Worm (Caenorhabditis elegans) whole organism, L1 larva: Measurements from ENCODE around the gene unc-49.

Experiments used
- C04F5.9 ChIP-seq: sonication (generic microtip); optimal IDR thresholded peaks from 2 replicates; lab custom pipeline; 2016; ENCODE audit warnings: missing genetic modification characterization, missing compliant biosample characterization
- C34B4.2 ChIP-seq: sonication (generic microtip); optimal IDR thresholded peaks from 2 replicates; lab custom pipeline; 2017; ENCODE audit warnings: mild to moderate bottlenecking, missing genetic modification characterization, missing compliant biosample characterization
- aha-1 ChIP-seq: fragments of 150-350 bp; optimal IDR thresholded peaks from 2 replicates; lab custom pipeline; 2014; ENCODE audit warnings: missing biosample characterization, missing genetic modification characterization
- aly-2 ChIP-seq: fragments of 150-350 bp; optimal IDR thresholded peaks from 2 replicates; lab custom pipeline; 2014; ENCODE audit warnings: missing biosample characterization, missing genetic modification characterization
- blmp-1 ChIP-seq: fragments of 150-350 bp; optimal IDR thresholded peaks from 2 replicates; lab custom pipeline; 2014; ENCODE audit warnings: missing biosample characterization, missing genetic modification characterization
- ceh-8 ChIP-seq: fragments of 200-800 bp; sonication (Bioruptor generic); optimal IDR thresholded peaks from 2 replicates; lab custom pipeline; 2018; ENCODE audit warnings: mild to moderate bottlenecking, missing genetic modification characterization, moderate library complexity, missing compliant biosample characterization
- ceh-82 ChIP-seq, 3 experiments: fragments of 150-350 bp in 1 of 3; sonication (generic microtip) in 2 of 3; optimal IDR thresholded peaks; 2 replicates each; lab custom pipeline; 2014 to 2017; ENCODE audit warnings: missing biosample characterization in 3 of 3, missing genetic modification characterization in 3 of 3
- ceh-90 ChIP-seq: sonication (generic microtip); optimal IDR thresholded peaks from 2 replicates; lab custom pipeline; 2016; ENCODE audit warnings: missing genetic modification characterization, missing compliant biosample characterization
- dpl-1 ChIP-seq, 3 experiments: fragments of 150-350 bp in 2 of 3; sonication (generic microtip) in 1 of 3; optimal IDR thresholded peaks; 2 replicates each; lab custom pipeline; 2014 to 2017; ENCODE audit warnings: missing biosample characterization in 3 of 3, missing genetic modification characterization in 3 of 3, missing genetic modification reagents in 3 of 3
- efl-1 ChIP-seq, 4 experiments: fragments of 150-350 bp; optimal IDR thresholded peaks in 3 of 4; peaks in 1 of 4; 1 replicate in 1 of 4; 2 replicates in 3 of 4; lab custom pipeline; 2014; ENCODE audit warnings: missing biosample characterization in 2 of 4, missing genetic modification characterization in 2 of 4, missing genetic modification reagents in 2 of 4
- egl-13 ChIP-seq: sonication (generic microtip); optimal IDR thresholded peaks from 2 replicates; lab custom pipeline; 2016; ENCODE audit warnings: missing genotype, missing genetic modification reagents, missing genetic modification characterization, missing compliant biosample characterization
- egl-27 ChIP-seq, 2 experiments: fragments of 150-350 bp in 1 of 2; sonication (generic microtip); optimal IDR thresholded peaks; 3 replicates each; lab custom pipeline; 2017 to 2018; ENCODE audit warnings: missing biosample characterization in 2 of 2, missing genetic modification characterization in 2 of 2, missing genetic modification reagents in 2 of 2
- elt-2 ChIP-seq: sonication (generic microtip); optimal IDR thresholded peaks from 2 replicates; lab custom pipeline; 2016; ENCODE audit warnings: missing genetic modification characterization, mild to moderate bottlenecking, inconsistent platforms, missing compliant biosample characterization, missing genetic modification reagents
- elt-3 ChIP-seq, 6 experiments: fragments of 150-350 bp in 1 of 6; sonication (generic microtip); optimal IDR thresholded peaks; 2 replicates each; lab custom pipeline; 2017 to 2018; ENCODE audit warnings: missing biosample characterization in 6 of 6, missing genetic modification characterization in 6 of 6, inconsistent platforms in 1 of 6
- ets-5 ChIP-seq: fragments of 200-800 bp; sonication (Bioruptor generic); IDR thresholded peaks from 2 replicates; pipeline ENCODE4 v1.3.6; 2022; ENCODE audit warnings: missing genetic modification characterization, missing compliant biosample characterization
- fkh-10 ChIP-seq: sonication (generic microtip); optimal IDR thresholded peaks from 2 replicates; lab custom pipeline; 2017; ENCODE audit warnings: missing biosample characterization, missing genetic modification reagents, missing genetic modification characterization
- fkh-4 ChIP-seq: sonication (generic microtip); optimal IDR thresholded peaks from 2 replicates; lab custom pipeline; 2016; ENCODE audit warnings: missing compliant biosample characterization, missing genetic modification characterization, borderline replicate concordance
- fkh-8 ChIP-seq: sonication (generic microtip); optimal IDR thresholded peaks from 2 replicates; lab custom pipeline; 2016; ENCODE audit warnings: mild to moderate bottlenecking, missing genetic modification characterization, missing compliant biosample characterization
- fos-1 ChIP-seq: fragments of 150-350 bp; optimal IDR thresholded peaks from 2 replicates; lab custom pipeline; 2014; ENCODE audit warnings: missing biosample characterization, missing genetic modification characterization
- hlh-17 ChIP-seq: fragments of 200-800 bp; sonication (Bioruptor generic); optimal IDR thresholded peaks from 2 replicates; lab custom pipeline; 2018; ENCODE audit warnings: missing genetic modification characterization, mild to moderate bottlenecking, missing compliant biosample characterization, moderate library complexity, borderline replicate concordance
- hlh-4 ChIP-seq: sonication (generic microtip); optimal IDR thresholded peaks from 2 replicates; lab custom pipeline; 2016; ENCODE audit warnings: mild to moderate bottlenecking, missing genetic modification characterization, missing compliant biosample characterization
- irx-1 ChIP-seq: sonication (generic microtip); optimal IDR thresholded peaks from 2 replicates; lab custom pipeline; 2016; ENCODE audit warnings: missing genetic modification characterization, missing compliant biosample characterization
- lin-13 ChIP-seq: fragments of 150-350 bp; optimal IDR thresholded peaks from 2 replicates; lab custom pipeline; 2014; ENCODE audit warnings: missing biosample characterization, missing genetic modification reagents, missing genetic modification characterization
- lin-14 ChIP-seq: fragments of 200-800 bp; sonication (Bioruptor generic); optimal IDR thresholded peaks from 2 replicates; lab custom pipeline; 2018; ENCODE audit warnings: mild to moderate bottlenecking, missing genetic modification characterization, moderate library complexity, missing compliant biosample characterization
- lir-3 ChIP-seq: sonication (generic microtip); optimal IDR thresholded peaks from 2 replicates; lab custom pipeline; 2016; ENCODE audit warnings: mild to moderate bottlenecking, missing genetic modification characterization, moderate library complexity, missing compliant biosample characterization; ENCODE audit not compliant: poor library complexity
- lsy-2 ChIP-seq, 2 experiments: fragments of 150-350 bp; optimal IDR thresholded peaks; 2 replicates each; lab custom pipeline; 2014; ENCODE audit warnings: missing biosample characterization in 2 of 2, missing genetic modification characterization in 2 of 2
- mdl-1 ChIP-seq, 2 experiments: fragments of 150-350 bp; optimal IDR thresholded peaks; 2 replicates each; lab custom pipeline; 2014 to 2017; ENCODE audit warnings: missing biosample characterization in 2 of 2, missing genetic modification characterization in 2 of 2, inconsistent platforms in 1 of 2
- mep-1 ChIP-seq: fragments of 150-350 bp; optimal IDR thresholded peaks from 2 replicates; lab custom pipeline; 2014; ENCODE audit warnings: missing biosample characterization, missing genetic modification characterization
- nhr-11 ChIP-seq: fragments of 150-350 bp; optimal IDR thresholded peaks from 2 replicates; lab custom pipeline; 2014; ENCODE audit warnings: missing biosample characterization, missing genetic modification characterization
- nhr-20 ChIP-seq: sonication (generic microtip); optimal IDR thresholded peaks from 2 replicates; lab custom pipeline; 2016; ENCODE audit warnings: mild to moderate bottlenecking, missing genetic modification characterization, missing compliant biosample characterization
- nhr-237 ChIP-seq: fragments of 150-350 bp; optimal IDR thresholded peaks from 2 replicates; lab custom pipeline; 2014; ENCODE audit warnings: missing biosample characterization, missing genetic modification characterization
- nhr-28 ChIP-seq: fragments of 150-350 bp; optimal IDR thresholded peaks from 2 replicates; lab custom pipeline; 2014; ENCODE audit warnings: missing biosample characterization, missing genetic modification characterization
- nhr-47 ChIP-seq: sonication (generic microtip); optimal IDR thresholded peaks from 2 replicates; lab custom pipeline; 2016; ENCODE audit warnings: mild to moderate bottlenecking, missing genetic modification characterization, moderate library complexity, missing compliant biosample characterization
- nhr-71 ChIP-seq: sonication (generic microtip); optimal IDR thresholded peaks from 2 replicates; lab custom pipeline; 2016; ENCODE audit warnings: mild to moderate bottlenecking, missing genetic modification characterization, moderate library complexity, missing compliant biosample characterization
- nhr-84 ChIP-seq: sonication (generic microtip); optimal IDR thresholded peaks from 2 replicates; lab custom pipeline; 2017; ENCODE audit warnings: missing biosample characterization, missing genetic modification characterization
- nhr-85 ChIP-seq: sonication (generic microtip); peaks from one replicate; lab custom pipeline; 2016; ENCODE audit warnings: missing genetic modification characterization, inconsistent platforms, missing compliant biosample characterization
- pax-3 ChIP-seq: fragments of 200-800 bp; sonication (Bioruptor generic); optimal IDR thresholded peaks from 2 replicates; lab custom pipeline; 2018; ENCODE audit warnings: mild to moderate bottlenecking, missing genetic modification characterization, moderate library complexity, missing compliant biosample characterization
- skn-1 ChIP-seq: fragments of 150-350 bp; optimal IDR thresholded peaks from 2 replicates; lab custom pipeline; 2014; ENCODE audit warnings: missing biosample characterization, missing genetic modification characterization
- snpc-4 ChIP-seq: fragments of 150-350 bp; optimal IDR thresholded peaks from 2 replicates; lab custom pipeline; 2014; ENCODE audit warnings: missing biosample characterization, missing genetic modification characterization
- snu-23 ChIP-seq: sonication (generic microtip); optimal IDR thresholded peaks from 2 replicates; lab custom pipeline; 2016; ENCODE audit warnings: missing genetic modification characterization, missing compliant biosample characterization
- sptf-1 ChIP-seq: fragments of 150-350 bp; optimal IDR thresholded peaks from 2 replicates; lab custom pipeline; 2014; ENCODE audit warnings: missing biosample characterization, missing genetic modification characterization
- swsn-7 ChIP-seq: sonication (generic microtip); optimal IDR thresholded peaks from 2 replicates; lab custom pipeline; 2016; ENCODE audit warnings: missing genetic modification characterization, missing compliant biosample characterization
- tbx-2 ChIP-seq: sonication (generic microtip); optimal IDR thresholded peaks from 2 replicates; lab custom pipeline; 2016; ENCODE audit warnings: missing genetic modification characterization, missing compliant biosample characterization
- tlp-1 ChIP-seq: fragments of 150-350 bp; optimal IDR thresholded peaks from 2 replicates; lab custom pipeline; 2014; ENCODE audit warnings: missing biosample characterization, missing genetic modification characterization
- unc-30 ChIP-seq: sonication (generic microtip); optimal IDR thresholded peaks from 2 replicates; lab custom pipeline; 2017; ENCODE audit warnings: missing biosample characterization, missing genetic modification characterization
- unc-62 ChIP-seq: fragments of 150-350 bp; optimal IDR thresholded peaks from 2 replicates; lab custom pipeline; 2014; ENCODE audit warnings: missing biosample characterization, missing genetic modification reagents, missing genetic modification characterization
- unc-86 ChIP-seq: sonication (generic microtip); optimal IDR thresholded peaks from 2 replicates; lab custom pipeline; 2016; ENCODE audit warnings: missing genetic modification characterization, missing compliant biosample characterization
- unc-98 ChIP-seq: fragments of 200-800 bp; sonication (Bioruptor generic); IDR thresholded peaks from 2 replicates; pipeline ENCODE4 v1.3.6; 2022; ENCODE audit warnings: missing genetic modification characterization, missing compliant biosample characterization
- zag-1 ChIP-seq: fragments of 150-350 bp; optimal IDR thresholded peaks from 2 replicates; lab custom pipeline; 2014; ENCODE audit warnings: missing biosample characterization, missing genetic modification characterization
- zip-4 ChIP-seq: fragments of 200-800 bp; sonication (Bioruptor generic); optimal IDR thresholded peaks from 2 replicates; lab custom pipeline; 2018; ENCODE audit warnings: mild to moderate bottlenecking, missing genetic modification characterization, moderate library complexity, missing compliant biosample characterization
- ztf-11 ChIP-seq, 2 experiments: sonication (generic microtip); optimal IDR thresholded peaks; 2 replicates each; lab custom pipeline; 2016 to 2017; ENCODE audit warnings: missing genetic modification characterization in 2 of 2, missing biosample characterization in 1 of 2, missing compliant biosample characterization in 1 of 2
- ztf-4 ChIP-seq: fragments of 150-350 bp; optimal IDR thresholded peaks from 2 replicates; lab custom pipeline; 2014; ENCODE audit warnings: missing biosample characterization, missing genetic modification characterization

Gene unc-49

DNA sequence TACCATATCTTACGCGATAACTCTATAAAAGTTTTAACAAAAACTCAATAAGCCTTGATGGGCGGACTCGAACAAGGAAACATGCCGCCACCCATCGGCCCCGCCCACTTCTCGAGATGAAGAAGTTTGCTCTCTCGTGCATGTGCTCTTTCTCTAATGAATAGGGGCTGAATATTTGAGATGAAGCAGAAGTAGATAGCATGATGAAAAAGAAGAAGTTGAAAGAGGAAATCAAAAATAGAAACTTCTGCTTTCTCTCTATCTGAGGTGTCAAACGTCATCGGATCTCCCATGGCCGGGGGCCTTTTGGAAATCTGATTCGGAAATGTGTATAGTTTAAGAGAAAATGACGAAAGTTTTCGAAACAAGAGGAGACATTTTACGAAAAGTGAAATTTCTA is 58.3 kb downstream of the unc-49 start:
- TF ChIP-seq ceh-82 (tag; optimal IDR thresholded peaks at IDR 0.05; lab: Kevin White, UChicago) (no peak), unc-98 (no peak), dpl-1 (GFP tag; optimal IDR thresholded peaks at IDR 0.05; lab: Kevin White, UChicago) (no peak), mep-1 (tag; lab: Kevin White, UChicago) (no peak), tbx-2 (no peak), fkh-4 (tag; lab: Kevin White, UChicago) (no peak), C34B4.2 (no peak), skn-1 (no peak), elt-2 (tag; lab: Kevin White, UChicago) (no peak), irx-1 (tag; lab: Kevin White, UChicago) (no peak), mdl-1 (tag; optimal IDR thresholded peaks at IDR 0.05; lab: Kevin White, UChicago) (no peak), hlh-4 (no peak), tlp-1 (no peak), unc-30 (no peak), lin-14 (GFP tag; lab: Kevin White, UChicago) (peak; percentile 57), zag-1 (tag; lab: Kevin White, UChicago) (no peak), blmp-1 (tag; lab: Kevin White, UChicago) (no peak), ceh-8 (GFP tag; lab: Kevin White, UChicago) (no peak), snu-23 (no peak), aly-2 (no peak), ets-5 (GFP tag; lab: Robert Waterston, UW) (no peak), hlh-17 (GFP tag; lab: Kevin White, UChicago) (no peak), fkh-8 (tag; lab: Kevin White, UChicago) (peak; percentile 9), fkh-10 (no peak), lin-13 (GFP tag; lab: Kevin White, UChicago) (no peak), nhr-11 (tag; lab: Kevin White, UChicago) (no peak), zip-4 (GFP tag; lab: Kevin White, UChicago) (no peak), nhr-28 (tag; lab: Kevin White, UChicago) (no peak), ceh-90 (no peak), lsy-2 (tag; optimal IDR thresholded peaks at IDR 0.05; lab: Kevin White, UChicago) (no peak), egl-13 (tag; lab: Kevin White, UChicago) (peak; percentile 76), lir-3 (no peak), aha-1 (tag; lab: Kevin White, UChicago) (no peak), sptf-1 (tag; lab: Kevin White, UChicago) (no peak), nhr-71 (peak; percentile 22), ztf-4 (tag; lab: Kevin White, UChicago) (no peak), egl-27 (tag; optimal IDR thresholded peaks at IDR 0.05; lab: Kevin White, UChicago) (no peak), fos-1 (no peak), nhr-84 (tag; lab: Kevin White, UChicago) (no peak), C04F5.9 (tag; lab: Kevin White, UChicago) (no peak), nhr-20 (tag; lab: Kevin White, UChicago) (no peak), ztf-11 (tag; optimal IDR thresholded peaks at IDR 0.05; lab: Kevin White, UChicago) (no peak), unc-86 (tag; lab: Kevin White, UChicago) (peak; percentile 41)

- TF ChIP-seq tlp-1: no peak
- no peak for TF ChIP-seq skn-1
- TF ChIP-seq snpc-4: peak; percentile 19
- no peak for TF ChIP-seq ztf-11 (tag; optimal IDR thresholded peaks at IDR 0.05; lab: Kevin White, UChicago)
- no peak for TF ChIP-seq zip-4 (GFP tag; lab: Kevin White, UChicago)
- TF ChIP-seq mep-1 (tag; lab: Kevin White, UChicago): no peak
- no peak for TF ChIP-seq nhr-237
- TF ChIP-seq efl-1 (optimal IDR thresholded peaks at IDR 0.05; lab: Kevin White, UChicago): no peak
- peak in 1 of 2 experiments; percentile 74 for TF ChIP-seq efl-1 (GFP tag; optimal IDR thresholded peaks at IDR 0.05 in 1 of 2; lab: Kevin White, UChicago)
- no peak for TF ChIP-seq unc-62 (GFP tag; lab: Kevin White, UChicago)
- TF ChIP-seq egl-27 (tag; optimal IDR thresholded peaks at IDR 0.05; lab: Kevin White, UChicago): no peak
- TF ChIP-seq lin-14 (GFP tag; lab: Kevin White, UChicago): peak; percentile 41
- no peak for TF ChIP-seq pax-3 (tag; lab: Kevin White, UChicago)
- no peak for TF ChIP-seq swsn-7
- TF ChIP-seq fkh-10: no peak
- TF ChIP-seq nhr-47 (tag; lab: Kevin White, UChicago): no peak
- TF ChIP-seq nhr-85 (tag; lab: Kevin White, UChicago): no peak
- no peak for TF ChIP-seq elt-3 (tag; optimal IDR thresholded peaks at IDR 0.05; lab: Kevin White, UChicago)
Measured at ce11 chrIII:10580206-10580605, 59.6 kb downstream of the unc-49 start.
